Worm (Caenorhabditis elegans): ENCODE results near the gene C43F9.4.

DNA sequence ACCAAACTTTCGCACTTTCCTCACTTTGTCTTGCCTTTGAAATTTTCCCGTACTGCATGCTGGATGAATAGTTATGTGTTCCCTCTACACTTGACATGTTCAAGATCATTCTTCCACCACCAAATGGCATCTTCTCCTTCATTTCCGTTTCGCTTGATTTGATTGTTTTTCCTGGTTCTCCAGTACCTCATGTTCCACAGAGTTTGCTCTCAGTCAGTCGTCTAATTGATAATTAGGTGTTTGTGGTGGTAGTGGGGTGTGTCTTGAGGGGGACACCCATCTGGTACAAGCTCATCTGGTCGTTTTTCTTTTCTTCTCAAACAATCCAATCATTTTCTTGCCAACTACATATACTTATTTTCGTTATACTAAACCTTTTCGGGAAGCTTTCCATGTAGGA lies 18.0 kb downstream of the C43F9.4 start:
- TF ChIP-seq lir-3 (tag; optimal IDR thresholded peaks at IDR 0.05; ENCODE audit: poor library complexity) (no peak), ztf-4 (tag; optimal IDR thresholded peaks at IDR 0.05) (no peak), ceh-82 (tag; optimal IDR thresholded peaks at IDR 0.05) (no peak), skn-1 (tag; optimal IDR thresholded peaks at IDR 0.05) (no peak), fkh-10 (GFP tag; optimal IDR thresholded peaks at IDR 0.05) (no peak)
